Worm (Caenorhabditis elegans): ENCODE results near the gene Y61A9LA.1.

The Y61A9LA.1 gene

ce11 chrV:4575458-4575857 is 9.7 kb upstream of the Y61A9LA.1 start:
- TF ChIP-seq dao-5 (tag; optimal IDR thresholded peaks at IDR 0.05) (no peak), W03F9.2 (tag; optimal IDR thresholded peaks at IDR 0.05) (no peak), him-1 (tag; optimal IDR thresholded peaks at IDR 0.05) (no peak)

ce11 chrV:4580594-4580993 is 4.5 kb upstream of the Y61A9LA.1 start:
- TF ChIP-seq dao-5 (tag; optimal IDR thresholded peaks at IDR 0.05) (no peak), W03F9.2 (tag; optimal IDR thresholded peaks at IDR 0.05) (no peak), him-1 (tag; optimal IDR thresholded peaks at IDR 0.05) (no peak)

ce11 chrV:4590791-4591190 is 5.7 kb downstream of the Y61A9LA.1 start:
- TF ChIP-seq him-1 (tag; optimal IDR thresholded peaks at IDR 0.05) (no peak), dao-5 (tag; optimal IDR thresholded peaks at IDR 0.05) (no peak), W03F9.2 (tag; optimal IDR thresholded peaks at IDR 0.05) (no peak)

- TF ChIP-seq him-1 (tag; optimal IDR thresholded peaks at IDR 0.05) (no peak), dao-5 (tag; optimal IDR thresholded peaks at IDR 0.05) (no peak), W03F9.2 (tag; optimal IDR thresholded peaks at IDR 0.05) (no peak)
Observed at ce11 chrV:4598489-4598888, 13.4 kb downstream of the Y61A9LA.1 start.

ce11 chrV:4599225-4599624 is 14.1 kb downstream of the Y61A9LA.1 start:
- TF ChIP-seq dao-5 (tag; optimal IDR thresholded peaks at IDR 0.05), result no peak
- no peak for TF ChIP-seq W03F9.2 (tag; optimal IDR thresholded peaks at IDR 0.05)
- TF ChIP-seq him-1 (tag; optimal IDR thresholded peaks at IDR 0.05), result no peak

DNA sequence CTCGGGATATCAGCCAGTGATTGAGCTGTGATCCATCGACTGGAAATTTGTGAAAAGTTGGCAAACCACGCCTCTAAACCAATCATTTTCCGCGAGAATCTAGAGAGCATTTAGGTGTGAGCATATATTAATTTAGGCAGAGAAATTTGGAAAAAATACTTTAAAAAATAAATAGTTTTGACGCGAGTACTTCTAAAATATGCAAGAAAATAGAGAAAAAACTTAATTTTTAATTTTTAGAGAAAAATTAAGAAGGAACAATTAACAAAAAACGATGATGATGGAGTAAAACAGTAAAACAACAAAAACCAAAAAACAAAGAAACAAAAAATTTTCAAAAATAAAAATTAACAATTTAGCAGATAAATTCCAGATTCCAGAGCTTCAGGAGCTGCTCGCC is 21.7 kb downstream of the Y61A9LA.1 start, which contains the start of gene txt-6:
Gene txt-6 (minus strand): TSS at position 101 of the 400 bp plus-strand sequence.
- TF ChIP-seq him-1 (tag; optimal IDR thresholded peaks at IDR 0.05) (no peak), W03F9.2 (tag; optimal IDR thresholded peaks at IDR 0.05) (no peak), dao-5 (tag; optimal IDR thresholded peaks at IDR 0.05) (no peak)

DNA sequence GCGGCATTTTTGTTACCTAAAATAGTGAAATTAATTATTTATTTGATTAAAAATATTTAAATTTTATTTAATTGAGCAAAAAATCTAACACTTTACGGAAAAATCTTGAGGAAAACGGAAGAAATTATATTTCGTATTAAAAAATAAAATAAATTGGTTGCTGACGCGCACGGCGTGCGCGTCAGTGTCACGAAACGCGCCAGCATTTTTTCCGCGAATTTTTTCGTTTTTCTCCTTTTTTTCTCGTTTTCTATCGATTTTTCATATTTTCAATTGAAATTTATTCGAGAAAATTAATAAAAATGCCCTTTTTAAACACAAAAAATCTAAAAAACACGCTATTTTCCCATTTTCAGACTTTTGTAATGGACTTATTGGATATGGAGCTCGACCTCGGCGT is 30.7 kb downstream of the Y61A9LA.1 start, which contains the start of the genes Y61A9LA.10 and F54D11.4:
Gene Y61A9LA.10 (minus strand): TSS at position 16 of the 400 bp plus-strand sequence.
Gene F54D11.4 (plus strand): TSS at position 350 of the 400 bp plus-strand sequence.
- TF ChIP-seq dao-5 (tag; optimal IDR thresholded peaks at IDR 0.05) (no peak), W03F9.2 (tag; optimal IDR thresholded peaks at IDR 0.05) (peak; percentile 88)

ce11 chrV:4617260-4617659 is 32.2 kb downstream of the Y61A9LA.1 start, which contains the start of gene sumv-2:
TSS of gene sumv-2 (plus strand) at chrV:4617560.
- TF ChIP-seq him-1 (tag; optimal IDR thresholded peaks at IDR 0.05), result no peak
- TF ChIP-seq dao-5 (tag; optimal IDR thresholded peaks at IDR 0.05), result no peak
- TF ChIP-seq W03F9.2 (tag; optimal IDR thresholded peaks at IDR 0.05), result no peak

ce11 chrV:4623535-4623934 is 38.4 kb downstream of the Y61A9LA.1 start:
- TF ChIP-seq him-1 (tag; optimal IDR thresholded peaks at IDR 0.05) (no peak), W03F9.2 (tag; optimal IDR thresholded peaks at IDR 0.05) (no peak), dao-5 (tag; optimal IDR thresholded peaks at IDR 0.05) (no peak)

- no peak for TF ChIP-seq dao-5 (tag; optimal IDR thresholded peaks at IDR 0.05)
- no peak for TF ChIP-seq W03F9.2 (tag; optimal IDR thresholded peaks at IDR 0.05)
- TF ChIP-seq him-1 (tag; optimal IDR thresholded peaks at IDR 0.05), result no peak
Observed at ce11 chrV:4624717-4625116, 39.6 kb downstream of the Y61A9LA.1 start.

ce11 chrV:4626344-4626743 is 41.2 kb downstream of the Y61A9LA.1 start:
- TF ChIP-seq W03F9.2 (tag; optimal IDR thresholded peaks at IDR 0.05) (no peak), dao-5 (tag; optimal IDR thresholded peaks at IDR 0.05) (no peak), him-1 (tag; optimal IDR thresholded peaks at IDR 0.05) (no peak)

DNA sequence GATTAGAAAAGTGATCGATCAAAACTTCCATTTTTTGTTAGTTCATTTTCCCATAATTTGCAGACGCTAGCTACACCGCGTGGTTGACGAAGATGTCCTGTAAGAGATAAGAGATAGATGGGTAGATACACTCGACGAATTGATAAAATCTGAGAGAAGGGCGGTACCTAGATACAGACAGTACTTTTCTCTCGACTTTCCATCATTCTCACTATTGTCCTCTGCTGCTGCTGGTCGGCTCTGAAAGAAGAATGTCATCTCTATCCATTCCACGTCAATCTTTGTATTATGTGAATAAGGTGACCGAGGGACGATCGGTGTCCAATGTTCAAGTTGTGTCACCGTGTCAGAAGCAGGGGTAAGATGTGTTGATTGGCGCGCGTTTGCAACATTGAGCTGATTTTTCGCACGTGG is 43.4 kb downstream of the Y61A9LA.1 start, which contains the start of gene pmt-2:
Gene pmt-2 (plus strand): TSS at position 64 of the 414 bp plus-strand sequence.
- TF ChIP-seq him-1 (tag; optimal IDR thresholded peaks at IDR 0.05), result no peak

DNA sequence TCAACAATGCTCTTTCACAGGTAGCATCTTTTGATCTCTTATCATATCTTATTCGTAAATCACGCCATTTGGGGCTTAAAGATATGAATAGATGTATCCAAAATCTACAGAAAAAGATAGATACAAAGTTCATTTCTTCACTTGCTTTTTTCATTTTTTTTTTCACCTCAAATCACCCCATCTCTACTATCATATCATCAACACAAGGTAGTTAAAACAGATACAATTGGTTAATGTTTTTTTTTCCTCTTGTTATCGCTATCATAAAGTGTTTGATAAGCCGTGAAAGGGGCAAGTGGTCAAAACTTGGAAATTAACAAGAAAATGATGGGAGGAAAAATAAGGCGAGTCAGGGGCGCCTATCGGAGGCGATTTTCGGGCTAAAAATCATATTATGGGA is 45.2 kb downstream of the Y61A9LA.1 start:
- TF ChIP-seq W03F9.2 (tag; optimal IDR thresholded peaks at IDR 0.05), result no peak
- no peak for TF ChIP-seq him-1 (tag; optimal IDR thresholded peaks at IDR 0.05)
- TF ChIP-seq dao-5 (tag; optimal IDR thresholded peaks at IDR 0.05), result no peak

DNA sequence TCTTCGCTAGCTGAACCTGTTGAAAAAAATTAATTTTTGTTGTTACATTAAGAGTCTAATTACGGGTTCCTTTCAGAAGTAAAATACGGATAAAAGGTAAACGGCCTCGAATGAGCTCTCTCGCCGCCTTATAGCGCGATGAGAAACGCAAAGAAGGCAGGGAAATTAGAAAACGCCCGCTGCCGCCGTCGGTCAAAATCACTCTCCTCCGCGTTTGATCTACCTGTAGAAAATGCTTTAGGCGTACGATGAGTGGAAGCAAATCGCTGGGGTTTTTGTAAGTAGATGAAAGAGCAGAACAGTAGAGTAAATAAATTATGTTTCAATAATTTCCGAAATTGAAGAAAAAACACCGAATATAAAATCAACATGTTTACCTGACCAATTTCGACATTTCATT is 52.0 kb downstream of the Y61A9LA.1 start:
- TF ChIP-seq W03F9.2 (tag; optimal IDR thresholded peaks at IDR 0.05), result no peak
- no peak for TF ChIP-seq him-1 (tag; optimal IDR thresholded peaks at IDR 0.05)
- no peak for TF ChIP-seq dao-5 (tag; optimal IDR thresholded peaks at IDR 0.05)

DNA sequence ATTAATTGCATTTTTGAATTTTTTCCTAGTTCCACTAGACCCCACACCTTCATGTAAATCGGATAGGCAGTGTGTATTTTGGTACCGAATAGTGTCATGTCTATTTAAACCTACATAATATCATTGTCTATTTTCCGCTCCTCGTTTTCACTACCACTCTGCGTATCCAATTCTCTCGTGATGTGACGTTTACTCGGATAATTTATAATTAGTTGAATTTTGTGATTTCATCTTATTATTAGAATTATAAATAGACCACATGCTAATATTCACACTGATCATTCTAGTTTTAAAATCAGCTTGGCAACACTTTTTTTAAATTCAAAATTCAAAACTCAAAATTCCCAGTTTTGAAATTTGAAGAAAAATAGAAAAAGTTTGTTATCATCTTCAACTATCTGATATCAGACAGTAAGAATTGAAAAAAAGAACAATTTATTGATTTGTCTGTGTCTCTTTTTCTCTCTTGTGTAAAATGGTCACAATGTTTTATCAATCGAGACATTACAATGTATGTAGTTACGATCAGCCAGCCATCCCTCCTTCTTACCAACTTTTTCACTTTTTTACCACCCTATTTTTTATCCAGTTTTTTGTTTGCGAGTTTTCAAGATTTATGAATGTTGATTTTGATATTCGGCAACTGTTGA is 55.5 kb downstream of the Y61A9LA.1 start:
- TF ChIP-seq dao-5 (tag; optimal IDR thresholded peaks at IDR 0.05) (no peak), W03F9.2 (tag; optimal IDR thresholded peaks at IDR 0.05) (peak; percentile 4)

Measured in whole organism, L4/young adult.